Worm (Caenorhabditis elegans) whole organism, midembryonic: Measurements from ENCODE around the gene Y94H6A.7.

Experiments
- flt-1 ChIP-seq: fragments of 200-800 bp; sonication (Bioruptor generic); IDR thresholded peaks from 2 replicates; pipeline ENCODE4 v1.3.6; 2022; ENCODE audit warnings: missing genetic modification characterization, missing compliant biosample characterization
- klf-2 ChIP-seq: fragments of 200-800 bp; sonication (Bioruptor generic); conservative IDR thresholded peaks from 2 replicates; pipeline ENCODE4 v1.3.6; 2022; ENCODE audit warnings: missing genetic modification reagents, missing genetic modification characterization, missing compliant biosample characterization
- ref-1 ChIP-seq: fragments of 200-800 bp; sonication (Bioruptor generic); conservative IDR thresholded peaks from 2 replicates; pipeline ENCODE4 v1.3.6; 2022; ENCODE audit warnings: missing genetic modification reagents, missing genetic modification characterization, missing compliant biosample characterization
- ztf-23 ChIP-seq: fragments of 200-800 bp; sonication (Bioruptor generic); IDR thresholded peaks from 2 replicates; pipeline ENCODE4 v1.3.6; 2022; ENCODE audit warnings: missing genetic modification reagents, missing genetic modification characterization, missing compliant biosample characterization

DNA sequence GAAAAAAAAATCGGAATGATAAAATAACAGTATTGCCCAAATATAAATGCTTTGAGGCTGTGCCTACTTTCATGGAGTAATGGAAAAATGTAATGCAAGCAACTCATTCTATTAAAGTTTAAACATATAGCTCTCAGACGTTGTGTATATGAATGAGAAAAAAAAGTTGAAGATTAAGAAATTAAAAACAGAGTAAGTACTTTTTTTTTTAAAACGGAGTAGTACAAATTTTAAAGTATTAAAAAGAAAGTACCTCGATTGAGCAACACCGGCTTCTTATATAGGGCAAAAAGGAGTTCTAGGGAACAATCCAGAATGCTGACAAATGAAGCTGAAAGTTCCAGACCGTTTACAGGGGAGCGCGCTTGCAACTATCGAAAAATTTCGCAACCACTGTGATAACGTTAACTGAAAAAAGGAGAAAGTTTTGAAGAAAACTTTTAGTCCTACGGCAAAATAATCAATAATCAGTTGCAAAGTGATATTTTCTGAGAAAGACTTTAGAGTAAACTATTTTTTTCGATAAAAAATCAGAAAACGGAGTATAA, 5.2 kb downstream of the Y94H6A.7 start:
- TF ChIP-seq flt-1 (GFP tag; lab: Robert Waterston, UW) = no peak
- TF ChIP-seq klf-2 (GFP tag; lab: Robert Waterston, UW) = no peak
- no peak for TF ChIP-seq ztf-23 (GFP tag; lab: Robert Waterston, UW)
- TF ChIP-seq ref-1 (GFP tag; lab: Robert Waterston, UW) = no peak
